Worm (Caenorhabditis elegans) whole organism, L3 larva: ENCODE measurements around the gene warf-1.

ENCODE experiments used
- aly-2 ChIP-seq: fragments of 150-350 bp; optimal IDR thresholded peaks from 2 replicates; lab custom pipeline; 2014; ENCODE audit warnings: missing biosample characterization, missing genetic modification characterization
- ceh-16 ChIP-seq: sonication (generic microtip); optimal IDR thresholded peaks from 2 replicates; lab custom pipeline; 2017; ENCODE audit warnings: missing biosample characterization, missing genetic modification characterization
- ceh-82 ChIP-seq: fragments of 150-350 bp; optimal IDR thresholded peaks from 2 replicates; lab custom pipeline; 2014; ENCODE audit warnings: missing biosample characterization, missing genetic modification characterization
- egl-5 ChIP-seq: fragments of 150-350 bp; optimal IDR thresholded peaks from 2 replicates; lab custom pipeline; 2017; ENCODE audit warnings: missing biosample characterization, missing genetic modification reagents, missing genetic modification characterization, inconsistent platforms
- elt-2 ChIP-seq: sonication (generic microtip); optimal IDR thresholded peaks from 2 replicates; lab custom pipeline; 2016; ENCODE audit warnings: missing genetic modification reagents, mild to moderate bottlenecking, missing genetic modification characterization, missing compliant biosample characterization
- fkh-10 ChIP-seq: sonication (generic microtip); optimal IDR thresholded peaks from 2 replicates; lab custom pipeline; 2017; ENCODE audit warnings: missing biosample characterization, missing genetic modification reagents, missing genetic modification characterization
- fos-1 ChIP-seq: fragments of 150-350 bp; optimal IDR thresholded peaks from 2 replicates; lab custom pipeline; 2014; ENCODE audit warnings: missing biosample characterization, missing genetic modification characterization
- hmg-11 ChIP-seq: sonication (generic microtip); optimal IDR thresholded peaks from 2 replicates; lab custom pipeline; 2016; ENCODE audit warnings: missing genetic modification characterization, missing compliant biosample characterization
- jun-1 ChIP-seq: fragments of 150-350 bp; optimal IDR thresholded peaks from 2 replicates; lab custom pipeline; 2014; ENCODE audit warnings: missing biosample characterization, missing genetic modification reagents, missing genetic modification characterization
- mml-1 ChIP-seq: fragments of 150-350 bp; sonication (generic microtip); optimal IDR thresholded peaks from 3 replicates; lab custom pipeline; 2014; ENCODE audit warnings: missing biosample characterization, missing genetic modification characterization
- nhr-25 ChIP-seq: sonication (generic microtip); optimal IDR thresholded peaks from 2 replicates; lab custom pipeline; 2017; ENCODE audit warnings: missing biosample characterization, missing genetic modification characterization
- nhr-43 ChIP-seq: sonication (generic microtip); optimal IDR thresholded peaks from 2 replicates; lab custom pipeline; 2016; ENCODE audit warnings: mild to moderate bottlenecking, missing genetic modification characterization, missing compliant biosample characterization; ENCODE audit not compliant: poor library complexity, severe bottlenecking
- pha-4 ChIP-seq: fragments of 150-350 bp; optimal IDR thresholded peaks from 2 replicates; lab custom pipeline; 2014; ENCODE audit warnings: missing biosample characterization, missing genetic modification reagents, missing genetic modification characterization
- pqm-1 ChIP-seq: fragments of 150-350 bp; optimal IDR thresholded peaks from 2 replicates; lab custom pipeline; 2017; ENCODE audit warnings: missing biosample characterization, missing genetic modification characterization, inconsistent platforms
- skn-1 ChIP-seq: fragments of 150-350 bp; optimal IDR thresholded peaks from 2 replicates; lab custom pipeline; 2014; ENCODE audit warnings: missing biosample characterization, missing genetic modification characterization
- tbx-2 ChIP-seq: sonication (generic microtip); optimal IDR thresholded peaks from 2 replicates; lab custom pipeline; 2016; ENCODE audit warnings: mild to moderate bottlenecking, missing genetic modification characterization, missing compliant biosample characterization
- ztf-4 ChIP-seq: fragments of 150-350 bp; optimal IDR thresholded peaks from 2 replicates; lab custom pipeline; 2014; ENCODE audit warnings: missing biosample characterization, missing genetic modification characterization

Gene warf-1

ce11 chrIV:7674874-7675273, 40.3 kb downstream of the warf-1 start, which contains the start of gene itr-1:
TSS of gene itr-1 (plus strand) at chrIV:7675174.
- TF ChIP-seq ceh-16 (tag; lab: Kevin White, UChicago) (no peak), aly-2 (tag; lab: Kevin White, UChicago) (no peak), fkh-10 (GFP tag; lab: Kevin White, UChicago) (no peak), hmg-11 (no peak), fos-1 (tag; lab: Kevin White, UChicago) (no peak), ztf-4 (no peak), tbx-2 (tag; lab: Kevin White, UChicago) (no peak), nhr-43 (no peak), nhr-25 (tag; lab: Kevin White, UChicago) (no peak), skn-1 (tag; lab: Kevin White, UChicago) (no peak), pqm-1 (tag; lab: Kevin White, UChicago) (no peak), egl-5 (tag; lab: Kevin White, UChicago) (no peak), mml-1 (no peak)

- TF ChIP-seq pha-4 (tag; lab: Kevin White, UChicago) (peak; percentile 69), elt-2 (tag; lab: Kevin White, UChicago) (peak; percentile 83), pqm-1 (tag; lab: Kevin White, UChicago) (peak; percentile 62), jun-1 (tag; lab: Kevin White, UChicago) (peak; percentile 43), ceh-82 (no peak)
These were observed 44.5 kb downstream of the warf-1 start for ce11 chrIV:7679120-7679519.
